Worm (Caenorhabditis elegans) whole organism, L4 larva: ENCODE measurements around the gene F36A4.4.

ENCODE experiments used
- F10B5.3 ChIP-seq: sonication (generic microtip); optimal IDR thresholded peaks from 2 replicates; lab custom pipeline; 2016; ENCODE audit warnings: mild to moderate bottlenecking, missing genetic modification characterization, missing compliant biosample characterization
- ZK337.2 ChIP-seq: fragments of 200-800 bp; sonication (Bioruptor generic); IDR thresholded peaks from 2 replicates; pipeline ENCODE4 v1.3.6; 2022; ENCODE audit warnings: missing genetic modification reagents, missing genetic modification characterization, missing compliant biosample characterization
- ZK546.5 ChIP-seq, 2 experiments: sonication (generic microtip); optimal IDR thresholded peaks; 2 replicates each; lab custom pipeline; 2017; ENCODE audit warnings: missing biosample characterization in 2 of 2, missing genetic modification characterization in 2 of 2
- aha-1 ChIP-seq: fragments of 150-350 bp; peaks from one replicate; lab custom pipeline; 2014; ENCODE audit warnings: missing biosample characterization, missing genetic modification characterization
- aly-2 ChIP-seq: sonication (generic microtip); optimal IDR thresholded peaks from 2 replicates; lab custom pipeline; 2018; ENCODE audit warnings: missing biosample characterization, missing genetic modification characterization
- attf-4 ChIP-seq: sonication (generic microtip); optimal IDR thresholded peaks from 3 replicates; lab custom pipeline; 2017; ENCODE audit warnings: missing biosample characterization, missing genetic modification characterization
- ceh-32 ChIP-seq: sonication (generic microtip); optimal IDR thresholded peaks from 2 replicates; lab custom pipeline; 2016; ENCODE audit warnings: mild to moderate bottlenecking, missing genetic modification characterization, missing compliant biosample characterization; ENCODE audit not compliant: poor library complexity
- cey-2 ChIP-seq: sonication (generic microtip); optimal IDR thresholded peaks from 3 replicates; lab custom pipeline; 2017; ENCODE audit warnings: missing genetic modification characterization, mild to moderate bottlenecking, missing compliant biosample characterization, antibody characterized with exemption, borderline replicate concordance; ENCODE audit not compliant: insufficient read depth
- ctbp-1 ChIP-seq: fragments of 200-800 bp; sonication (Bioruptor generic); IDR thresholded peaks from 2 replicates; pipeline ENCODE4 v1.3.6; 2022; ENCODE audit warnings: missing genetic modification reagents, missing genetic modification characterization, missing compliant biosample characterization
- daf-12 ChIP-seq: fragments of 150-350 bp; optimal IDR thresholded peaks from 2 replicates; lab custom pipeline; 2014; ENCODE audit warnings: missing biosample characterization, missing genetic modification reagents, missing genetic modification characterization
- daf-16 ChIP-seq, 3 experiments: sonication (generic microtip); optimal IDR thresholded peaks; 2 replicates each; lab custom pipeline; 2016 to 2017; ENCODE audit warnings: missing genetic modification characterization in 3 of 3, missing genetic modification reagents in 3 of 3, mild to moderate bottlenecking in 2 of 3, missing compliant biosample characterization in 2 of 3, missing biosample characterization in 1 of 3, moderate library complexity in 1 of 3
- daf-8 ChIP-seq: fragments of 200-800 bp; sonication (Bioruptor generic); IDR thresholded peaks from 2 replicates; pipeline ENCODE4 v1.3.6; 2022; ENCODE audit warnings: missing genetic modification characterization, missing compliant biosample characterization
- dpl-1 ChIP-seq: fragments of 150-350 bp; optimal IDR thresholded peaks from 2 replicates; lab custom pipeline; 2014; ENCODE audit warnings: missing biosample characterization, missing genetic modification reagents, missing genetic modification characterization
- duxl-1 ChIP-seq: sonication (generic microtip); optimal IDR thresholded peaks from 2 replicates; lab custom pipeline; 2016; ENCODE audit warnings: mild to moderate bottlenecking, missing genetic modification characterization, moderate library complexity, missing compliant biosample characterization; ENCODE audit not compliant: poor library complexity
- dve-1 ChIP-seq: sonication (generic microtip); optimal IDR thresholded peaks from 2 replicates; lab custom pipeline; 2017; ENCODE audit warnings: antibody characterized with exemption, mild to moderate bottlenecking, missing genetic modification characterization, missing compliant biosample characterization; ENCODE audit not compliant: insufficient read depth
- gei-8 ChIP-seq: fragments of 200-800 bp; sonication (Bioruptor generic); optimal IDR thresholded peaks from 2 replicates; lab custom pipeline; 2018; ENCODE audit warnings: mild to moderate bottlenecking, missing genetic modification characterization, missing compliant biosample characterization
- hmg-1.1 ChIP-seq: fragments of 200-800 bp; sonication (Bioruptor generic); IDR thresholded peaks from 2 replicates; pipeline ENCODE4 v1.3.6; 2022; ENCODE audit warnings: missing genetic modification reagents, missing genetic modification characterization, missing compliant biosample characterization
- jun-1 ChIP-seq: fragments of 150-350 bp; optimal IDR thresholded peaks from 2 replicates; lab custom pipeline; 2014; ENCODE audit warnings: missing biosample characterization, missing genetic modification reagents, missing genetic modification characterization
- lin-15B ChIP-seq: fragments of 150-350 bp; sonication (generic microtip); optimal IDR thresholded peaks from 3 replicates; lab custom pipeline; 2014; ENCODE audit warnings: missing biosample characterization, missing genetic modification characterization
- lin-38 ChIP-seq: fragments of 200-800 bp; sonication (Bioruptor generic); IDR thresholded peaks from 2 replicates; pipeline ENCODE4 v1.3.6; 2022; ENCODE audit warnings: missing genetic modification reagents, missing genetic modification characterization, missing compliant biosample characterization
- lir-3 ChIP-seq: sonication (generic microtip); optimal IDR thresholded peaks from 2 replicates; lab custom pipeline; 2016; ENCODE audit warnings: mild to moderate bottlenecking, missing genetic modification characterization, missing compliant biosample characterization
- lsy-2 ChIP-seq, 2 experiments: fragments of 150-350 bp in 1 of 2; sonication (generic microtip) in 1 of 2; optimal IDR thresholded peaks; 2 replicates each; lab custom pipeline; 2014 to 2017; ENCODE audit warnings: missing biosample characterization in 2 of 2, missing genetic modification characterization in 2 of 2
- madf-5 ChIP-seq, 2 experiments: fragments of 200-800 bp; sonication (Bioruptor generic); IDR thresholded peaks; 2 replicates each; pipeline ENCODE4 v1.3.6; 2022; ENCODE audit warnings: missing compliant biosample characterization in 2 of 2, missing genetic modification characterization in 2 of 2
- mep-1 ChIP-seq: fragments of 150-350 bp; sonication (generic microtip); optimal IDR thresholded peaks from 3 replicates; lab custom pipeline; 2014; ENCODE audit warnings: missing biosample characterization, missing genetic modification characterization
- mes-2 ChIP-seq: sonication (generic microtip); optimal IDR thresholded peaks from 2 replicates; lab custom pipeline; 2016; ENCODE audit warnings: missing genotype, mild to moderate bottlenecking, missing genetic modification characterization, missing compliant biosample characterization; ENCODE audit not compliant: poor library complexity, severe bottlenecking
- nhr-102 ChIP-seq: sonication (generic microtip); optimal IDR thresholded peaks from 2 replicates; lab custom pipeline; 2016; ENCODE audit warnings: mild to moderate bottlenecking, missing genetic modification characterization, moderate library complexity, missing compliant biosample characterization
- nhr-111 ChIP-seq: fragments of 200-800 bp; sonication (Bioruptor generic); optimal IDR thresholded peaks from 2 replicates; lab custom pipeline; 2018; ENCODE audit warnings: mild to moderate bottlenecking, missing genetic modification characterization, missing compliant biosample characterization
- nhr-76 ChIP-seq: fragments of 150-350 bp; optimal IDR thresholded peaks from 2 replicates; lab custom pipeline; 2014; ENCODE audit warnings: missing biosample characterization, missing genetic modification characterization
- php-3 ChIP-seq: fragments of 200-800 bp; sonication (Bioruptor generic); IDR thresholded peaks from 2 replicates; pipeline ENCODE4 v1.3.6; 2022; ENCODE audit warnings: missing genetic modification reagents, missing genetic modification characterization, missing compliant biosample characterization
- pqm-1 ChIP-seq: sonication (generic microtip); optimal IDR thresholded peaks from 2 replicates; lab custom pipeline; 2017; ENCODE audit warnings: missing biosample characterization, missing genetic modification characterization
- rbr-2 ChIP-seq: sonication (generic microtip); optimal IDR thresholded peaks from 2 replicates; lab custom pipeline; 2016; ENCODE audit warnings: missing genotype, missing genetic modification characterization, missing compliant biosample characterization
- saeg-2 ChIP-seq: fragments of 200-800 bp; sonication (Bioruptor generic); IDR thresholded peaks from 2 replicates; pipeline ENCODE4 v1.3.6; 2022; ENCODE audit warnings: missing genetic modification reagents, missing genetic modification characterization, missing compliant biosample characterization
- sdz-12 ChIP-seq: fragments of 200-800 bp; sonication (Bioruptor generic); optimal IDR thresholded peaks from 2 replicates; lab custom pipeline; 2018; ENCODE audit warnings: mild to moderate bottlenecking, missing genetic modification characterization, missing compliant biosample characterization
- set-16 ChIP-seq: fragments of 200-800 bp; sonication (Bioruptor generic); IDR thresholded peaks from 2 replicates; pipeline ENCODE4 v1.3.6; 2022; ENCODE audit warnings: missing genetic modification reagents, missing genetic modification characterization, missing compliant biosample characterization
- snpc-4 ChIP-seq: fragments of 150-350 bp; optimal IDR thresholded peaks from 2 replicates; lab custom pipeline; 2014; ENCODE audit warnings: missing biosample characterization, missing genetic modification characterization
- spr-1 ChIP-seq: sonication (generic microtip); optimal IDR thresholded peaks from 2 replicates; lab custom pipeline; 2016; ENCODE audit warnings: mild to moderate bottlenecking, missing genetic modification characterization, missing compliant biosample characterization
- spr-3 ChIP-seq: fragments of 200-800 bp; sonication (Bioruptor generic); optimal IDR thresholded peaks from 2 replicates; lab custom pipeline; 2018; ENCODE audit warnings: mild to moderate bottlenecking, missing genetic modification characterization, missing compliant biosample characterization
- tag-97 ChIP-seq: fragments of 200-800 bp; sonication (Bioruptor generic); IDR thresholded peaks from 2 replicates; pipeline ENCODE4 v1.3.6; 2022; ENCODE audit warnings: missing genetic modification characterization, missing compliant biosample characterization
- unc-39 ChIP-seq: sonication (generic microtip); optimal IDR thresholded peaks from 2 replicates; lab custom pipeline; 2017; ENCODE audit warnings: missing biosample characterization, missing genetic modification characterization
- unc-62 ChIP-seq, 3 experiments: fragments of 150-350 bp in 1 of 3; sonication (generic microtip); optimal IDR thresholded peaks in 2 of 3; peaks in 1 of 3; 1 replicate in 1 of 3; 2 replicates in 2 of 3; lab custom pipeline; 2014 to 2017; ENCODE audit warnings: missing biosample characterization in 3 of 3, missing genetic modification characterization in 3 of 3, missing genetic modification reagents in 3 of 3, missing genotype in 1 of 3
- zfp-2 ChIP-seq: sonication (generic microtip); optimal IDR thresholded peaks from 2 replicates; lab custom pipeline; 2016; ENCODE audit warnings: mild to moderate bottlenecking, missing genetic modification characterization, missing compliant biosample characterization

F36A4.4 gene

DNA sequence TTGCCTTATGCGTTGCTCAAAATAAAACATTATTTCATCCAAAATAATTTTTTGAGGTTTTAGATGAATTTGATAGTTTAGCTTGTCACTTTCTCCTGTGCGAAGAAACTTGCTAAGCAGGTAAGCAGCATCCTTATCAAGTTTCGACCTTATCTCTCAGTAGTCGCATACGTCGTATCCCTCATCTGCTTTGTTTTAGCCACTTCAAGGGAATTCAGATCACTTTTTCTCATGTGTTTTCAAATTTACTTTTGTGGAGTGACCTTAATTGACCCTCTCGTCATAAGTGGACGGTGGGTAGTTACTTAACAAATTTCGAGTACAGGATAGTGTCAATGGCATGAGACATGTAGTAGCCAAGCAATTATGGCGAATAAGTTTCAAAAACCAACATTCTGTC is 30.7 kb upstream of the F36A4.4 start (continued):
- no peak for TF ChIP-seq rbr-2 (tag; lab: Kevin White, UChicago)
- no peak for TF ChIP-seq tag-97 (GFP tag; lab: Robert Waterston, UW)

DNA sequence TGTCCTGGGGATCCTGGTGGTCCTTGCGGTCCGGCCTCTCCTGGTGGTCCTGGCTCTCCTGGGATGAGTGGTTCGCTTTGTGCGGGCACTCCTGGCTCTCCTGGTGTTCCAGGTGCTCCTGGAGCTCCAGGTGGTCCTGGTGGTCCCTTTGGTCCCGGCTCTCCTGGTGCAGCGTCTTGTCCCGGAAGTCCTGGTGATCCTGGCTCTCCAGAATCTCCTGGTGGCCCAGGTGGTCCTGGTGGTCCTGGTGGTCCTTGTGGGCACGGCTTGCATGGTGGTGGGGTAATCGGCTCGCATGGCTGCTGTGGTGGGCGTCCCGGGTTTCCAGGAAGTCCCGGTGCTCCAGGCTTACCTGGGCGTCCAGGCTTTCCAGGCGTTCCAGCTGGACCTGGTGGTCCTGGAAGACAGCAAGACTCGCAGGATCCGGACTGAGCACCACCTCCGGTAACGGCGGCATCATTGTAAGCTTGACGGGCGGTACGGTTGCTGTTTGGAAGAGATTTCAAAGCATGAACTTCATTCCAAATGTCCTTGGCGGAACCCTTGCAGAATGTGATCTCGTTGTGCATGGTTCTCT is 23.5 kb upstream of the F36A4.4 start:
- TF ChIP-seq attf-4 (tag; lab: Kevin White, UChicago) (no peak), set-16 (peak; percentile 98)
- TF ChIP-seq, all 104 proteins: peak for 1

DNA sequence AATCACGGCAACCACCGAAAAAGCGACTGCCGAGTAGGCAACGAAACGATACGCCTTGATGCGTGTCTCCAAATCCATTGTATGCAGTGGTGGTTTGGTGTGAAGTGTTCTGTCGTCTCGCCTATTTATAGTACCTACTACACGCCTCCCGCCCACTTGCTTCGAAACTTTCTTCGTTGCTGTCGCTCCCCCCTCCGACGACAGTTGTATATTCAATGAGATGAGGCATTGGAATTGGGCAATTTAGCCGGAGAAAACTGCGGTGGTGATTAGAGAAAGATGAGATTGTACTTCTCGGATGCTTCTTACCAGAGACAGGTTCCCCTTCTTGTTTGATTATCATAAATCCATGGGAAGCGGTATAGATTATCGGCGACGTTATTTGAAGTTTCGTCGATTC is 22.9 kb upstream of the F36A4.4 start, which contains the start of gene col-34:
Gene col-34 (minus strand): TSS at position 101 of the 400 bp plus-strand sequence.
- TF ChIP-seq nhr-76 (tag; lab: Kevin White, UChicago), result no peak
- no peak for TF ChIP-seq lir-3 (tag; lab: Kevin White, UChicago)
- TF ChIP-seq jun-1 (tag; lab: Kevin White, UChicago), result no peak
- no peak for TF ChIP-seq unc-39
- no peak for TF ChIP-seq sdz-12
- TF ChIP-seq spr-3 (GFP tag; lab: Kevin White, UChicago), result no peak
- no peak for TF ChIP-seq lin-38 (GFP tag; lab: Robert Waterston, UW)
- no peak for TF ChIP-seq lin-15B (tag; lab: Kevin White, UChicago)
- TF ChIP-seq pqm-1 (tag; lab: Kevin White, UChicago), result no peak
- no peak for TF ChIP-seq saeg-2 (GFP tag; lab: Robert Waterston, UW)
- TF ChIP-seq rbr-2 (tag; lab: Kevin White, UChicago), result no peak

DNA sequence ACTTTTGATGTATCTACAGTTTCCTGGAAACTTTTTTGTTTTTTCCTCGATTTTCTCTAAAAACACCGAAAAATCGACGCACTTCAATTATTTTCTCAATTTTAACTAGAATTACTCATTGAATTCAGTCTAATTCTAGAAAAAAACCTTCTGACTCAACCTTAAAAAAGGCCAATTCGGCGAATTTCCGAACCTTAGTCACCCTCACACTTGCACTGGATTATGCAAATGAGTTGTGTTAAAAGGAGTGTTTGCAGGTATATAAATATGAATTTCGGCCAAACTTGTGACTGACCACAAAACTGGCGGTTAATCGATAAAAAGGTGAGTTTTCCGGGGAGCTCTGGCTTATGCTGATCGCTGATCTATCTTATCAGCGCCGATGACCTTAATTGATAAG is 20.9 kb upstream of the F36A4.4 start, which contains the start of gene ttr-20:
Gene ttr-20 (plus strand): TSS at position 301 of the 400 bp plus-strand sequence.
- TF ChIP-seq aha-1, result peak; percentile 50
- no peak for TF ChIP-seq gei-8

DNA sequence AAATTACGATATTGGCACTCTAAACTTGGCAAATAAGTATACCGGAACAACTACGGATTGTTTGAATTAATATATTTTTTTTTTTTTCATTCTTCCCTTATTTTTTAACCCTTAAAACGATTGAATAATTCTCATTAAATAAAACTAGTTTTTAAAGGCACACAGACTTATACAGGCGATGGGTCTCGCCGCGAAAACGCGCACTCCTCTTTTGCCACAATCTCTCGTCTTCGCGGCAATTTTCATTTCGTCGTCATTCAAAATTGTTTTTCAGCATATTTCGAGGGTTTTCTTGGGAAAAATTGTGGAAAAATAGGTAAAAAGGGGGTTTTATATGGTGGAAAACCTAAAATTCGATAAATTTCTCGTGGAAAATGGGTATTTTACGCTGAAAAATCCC is 20.1 kb upstream of the F36A4.4 start:
- TF ChIP-seq daf-12 (tag; lab: Kevin White, UChicago) (no peak), tag-97 (GFP tag; lab: Robert Waterston, UW) (no peak), mes-2 (tag; lab: Kevin White, UChicago) (peak; percentile 74), ceh-32 (tag; lab: Kevin White, UChicago) (no peak), nhr-111 (GFP tag; lab: Kevin White, UChicago) (no peak), dpl-1 (peak; percentile 74), ctbp-1 (GFP tag; lab: Robert Waterston, UW) (no peak), spr-1 (no peak), lin-38 (GFP tag; lab: Robert Waterston, UW) (peak; percentile 55), nhr-102 (tag; lab: Kevin White, UChicago) (no peak), dve-1 (tag; lab: Kevin White, UChicago) (peak; percentile 32), set-16 (no peak), zfp-2 (tag; lab: Kevin White, UChicago) (no peak), ZK337.2 (GFP tag; lab: Robert Waterston, UW) (no peak), sdz-12 (no peak), mep-1 (peak; percentile 11), aly-2 (no peak), ZK546.5 (tag; optimal IDR thresholded peaks at IDR 0.05; lab: Kevin White, UChicago) (no peak), php-3 (GFP tag; lab: Robert Waterston, UW) (no peak), aha-1 (peak; percentile 71), F10B5.3 (tag; lab: Kevin White, UChicago) (no peak), cey-2 (tag; lab: Kevin White, UChicago) (no peak), lsy-2 (tag; optimal IDR thresholded peaks at IDR 0.05; lab: Kevin White, UChicago) (peak in 1 of 2 experiments; percentile 80), daf-16 (GFP tag; optimal IDR thresholded peaks at IDR 0.05; lab: Kevin White, UChicago) (no peak), daf-16 (tag; optimal IDR thresholded peaks at IDR 0.05; lab: Kevin White, UChicago) (peak; percentile 0), duxl-1 (tag; lab: Kevin White, UChicago) (peak; percentile 15), daf-8 (GFP tag; lab: Robert Waterston, UW) (no peak), snpc-4 (tag; lab: Kevin White, UChicago) (no peak), jun-1 (tag; lab: Kevin White, UChicago) (no peak), unc-62 (GFP tag; optimal IDR thresholded peaks at IDR 0.05 in 1 of 2; lab: Kevin White, UChicago) (no peak), unc-62 (tag; optimal IDR thresholded peaks at IDR 0.05; lab: Kevin White, UChicago) (no peak), madf-5 (GFP tag; IDR thresholded peaks at IDR 0.05; lab: Robert Waterston, UW) (no peak), hmg-1.1 (GFP tag; lab: Robert Waterston, UW) (no peak), rbr-2 (tag; lab: Kevin White, UChicago) (peak; percentile 42)
